Worm (Caenorhabditis elegans) whole organism, late embryonic: ENCODE measurements around the gene F22B8.3.

Experiments
- ceh-45 ChIP-seq: fragments of 200-800 bp; sonication (Bioruptor generic); IDR thresholded peaks from 2 replicates; pipeline ENCODE4 v1.3.6; 2022; ENCODE audit warnings: missing genetic modification reagents, missing genetic modification characterization, missing compliant biosample characterization
- dmd-4 ChIP-seq: sonication (generic microtip); optimal IDR thresholded peaks from 2 replicates; lab custom pipeline; 2016; ENCODE audit warnings: borderline replicate concordance, missing genetic modification characterization, missing compliant biosample characterization
- hlh-13 ChIP-seq: fragments of 200-800 bp; sonication (Bioruptor generic); optimal IDR thresholded peaks from 2 replicates; lab custom pipeline; 2018; ENCODE audit warnings: mild to moderate bottlenecking, missing genetic modification characterization, missing compliant biosample characterization
- hlh-15 ChIP-seq: sonication (generic microtip); optimal IDR thresholded peaks from 2 replicates; lab custom pipeline; 2016; ENCODE audit warnings: missing genetic modification characterization, missing compliant biosample characterization
- lin-11 ChIP-seq: fragments of 200-800 bp; sonication (Bioruptor generic); optimal IDR thresholded peaks from 2 replicates; lab custom pipeline; 2018; ENCODE audit warnings: mild to moderate bottlenecking, missing genetic modification characterization, missing compliant biosample characterization
- nfya-1 ChIP-seq: sonication (generic microtip); optimal IDR thresholded peaks from 2 replicates; lab custom pipeline; 2017; ENCODE audit warnings: missing genetic modification characterization, mild to moderate bottlenecking, missing compliant biosample characterization, antibody characterized with exemption, moderate library complexity
- nhr-11 ChIP-seq: fragments of 150-350 bp; optimal IDR thresholded peaks from 2 replicates; lab custom pipeline; 2014; ENCODE audit warnings: missing biosample characterization, missing genetic modification characterization
- pha-4 ChIP-seq: fragments of 150-350 bp; optimal IDR thresholded peaks from 2 replicates; lab custom pipeline; 2018; ENCODE audit warnings: missing biosample characterization, missing genetic modification reagents, missing genetic modification characterization
- pqm-1 ChIP-seq: sonication (generic microtip); optimal IDR thresholded peaks from 2 replicates; lab custom pipeline; 2016; ENCODE audit warnings: missing genetic modification characterization, missing compliant biosample characterization
- rnt-1 ChIP-seq: sonication (generic microtip); optimal IDR thresholded peaks from 2 replicates; lab custom pipeline; 2016; ENCODE audit warnings: missing genetic modification characterization, missing compliant biosample characterization
- sdc-2 ChIP-seq: sonication (generic microtip); optimal IDR thresholded peaks from 2 replicates; lab custom pipeline; 2016; ENCODE audit warnings: missing genotype, missing genetic modification characterization, missing compliant biosample characterization
- ttx-3 ChIP-seq: sonication (generic microtip); optimal IDR thresholded peaks from 2 replicates; lab custom pipeline; 2016; ENCODE audit warnings: missing genetic modification reagents, missing genetic modification characterization, missing compliant biosample characterization

DNA sequence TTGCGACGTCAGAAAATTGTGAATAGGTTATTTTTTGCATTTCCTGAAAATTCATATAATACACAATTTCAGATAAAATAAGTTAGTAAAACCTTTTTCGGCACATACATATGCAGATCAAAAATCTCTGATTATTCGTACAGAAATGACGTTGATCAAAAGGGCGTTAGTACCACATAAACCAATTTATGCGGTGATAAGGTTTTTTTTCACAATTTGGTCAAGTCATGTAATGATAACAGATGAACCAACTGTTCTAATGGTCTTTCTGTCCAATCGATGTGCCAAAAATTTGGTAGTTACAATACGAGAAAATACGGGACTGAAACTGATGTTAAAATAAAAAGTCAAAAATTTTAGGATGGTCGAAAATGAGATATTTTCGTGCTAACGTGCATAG, 10.7 kb upstream of the F22B8.3 start:
- TF ChIP-seq hlh-15 (tag; lab: Kevin White, UChicago), result no peak
- no peak for TF ChIP-seq nfya-1 (tag; lab: Kevin White, UChicago)
- no peak for TF ChIP-seq lin-11
- no peak for TF ChIP-seq pqm-1 (tag; lab: Kevin White, UChicago)
- TF ChIP-seq hlh-13 (GFP tag; lab: Kevin White, UChicago), result no peak
- TF ChIP-seq dmd-4 (tag; lab: Kevin White, UChicago), result no peak
- TF ChIP-seq sdc-2 (tag; lab: Kevin White, UChicago), result no peak
- TF ChIP-seq ceh-45, result no peak
- TF ChIP-seq nhr-11 (tag; lab: Kevin White, UChicago), result no peak
- TF ChIP-seq pha-4, result no peak
- no peak for TF ChIP-seq rnt-1 (tag; lab: Kevin White, UChicago)
- no peak for TF ChIP-seq ttx-3
